Worm (Caenorhabditis elegans) whole organism, late embryonic: ENCODE results near the gene F25E2.3.

ENCODE experiments used
- C08G9.2 ChIP-seq: sonication (generic microtip); optimal IDR thresholded peaks from 2 replicates; lab custom pipeline; 2016; ENCODE audit warnings: mild to moderate bottlenecking, missing genetic modification characterization, moderate library complexity, missing compliant biosample characterization
- C38D4.7 ChIP-seq: fragments of 200-800 bp; sonication (Bioruptor generic); optimal IDR thresholded peaks from 2 replicates; lab custom pipeline; 2018; ENCODE audit warnings: mild to moderate bottlenecking, missing genetic modification characterization, moderate library complexity, missing compliant biosample characterization
- F13H6.1 ChIP-seq: sonication (generic microtip); optimal IDR thresholded peaks from 2 replicates; lab custom pipeline; 2016; ENCODE audit warnings: missing genetic modification characterization, missing compliant biosample characterization
- Y22D7AL.16 ChIP-seq: sonication (generic microtip); optimal IDR thresholded peaks from 2 replicates; lab custom pipeline; 2016; ENCODE audit warnings: missing genetic modification characterization, missing compliant biosample characterization
- ahr-1 ChIP-seq: sonication (generic microtip); optimal IDR thresholded peaks from 2 replicates; lab custom pipeline; 2016; ENCODE audit warnings: missing genetic modification characterization, missing compliant biosample characterization
- ama-1 ChIP-seq: fragments of 150-350 bp; optimal IDR thresholded peaks from 2 replicates; lab custom pipeline; 2014
- ceh-2 ChIP-seq: sonication (generic microtip); optimal IDR thresholded peaks from 2 replicates; lab custom pipeline; 2016; ENCODE audit warnings: missing genotype, missing genetic modification characterization, missing compliant biosample characterization
- ceh-24 ChIP-seq: sonication (generic microtip); optimal IDR thresholded peaks from 2 replicates; lab custom pipeline; 2016; ENCODE audit warnings: mild to moderate bottlenecking, missing genetic modification characterization, missing compliant biosample characterization
- ceh-31 ChIP-seq: sonication (generic microtip); optimal IDR thresholded peaks from 2 replicates; lab custom pipeline; 2016; ENCODE audit warnings: missing genetic modification characterization, missing compliant biosample characterization
- ceh-45 ChIP-seq: fragments of 200-800 bp; sonication (Bioruptor generic); IDR thresholded peaks from 2 replicates; pipeline ENCODE4 v1.3.6; 2022; ENCODE audit warnings: missing genetic modification reagents, missing genetic modification characterization, missing compliant biosample characterization
- ceh-48 ChIP-seq: sonication (generic microtip); optimal IDR thresholded peaks from 2 replicates; lab custom pipeline; 2016; ENCODE audit warnings: missing genetic modification characterization, inconsistent platforms, missing compliant biosample characterization
- ceh-6 ChIP-seq: fragments of 200-800 bp; sonication (Bioruptor generic); optimal IDR thresholded peaks from 2 replicates; lab custom pipeline; 2018; ENCODE audit warnings: mild to moderate bottlenecking, missing genetic modification characterization, missing compliant biosample characterization
- che-1 ChIP-seq: sonication (generic microtip); optimal IDR thresholded peaks from 2 replicates; lab custom pipeline; 2016; ENCODE audit warnings: mild to moderate bottlenecking, missing genetic modification characterization, missing compliant biosample characterization
- dve-1 ChIP-seq: sonication (generic microtip); optimal IDR thresholded peaks from 2 replicates; lab custom pipeline; 2017; ENCODE audit warnings: antibody characterized with exemption, mild to moderate bottlenecking, missing genetic modification characterization, missing compliant biosample characterization
- elt-2 ChIP-seq: sonication (generic microtip); optimal IDR thresholded peaks from 2 replicates; lab custom pipeline; 2016; ENCODE audit warnings: missing genetic modification reagents, missing genetic modification characterization, missing compliant biosample characterization
- elt-4 ChIP-seq: sonication (generic microtip); optimal IDR thresholded peaks from 2 replicates; lab custom pipeline; 2016; ENCODE audit warnings: missing genetic modification characterization, missing compliant biosample characterization
- ets-4 ChIP-seq: sonication (generic microtip); optimal IDR thresholded peaks from 2 replicates; lab custom pipeline; 2016; ENCODE audit warnings: missing genetic modification characterization, missing compliant biosample characterization
- eyg-1 ChIP-seq: sonication (generic microtip); optimal IDR thresholded peaks from 2 replicates; lab custom pipeline; 2016; ENCODE audit warnings: missing genotype, missing genetic modification characterization, missing compliant biosample characterization
- fax-1 ChIP-seq: sonication (generic microtip); optimal IDR thresholded peaks from 2 replicates; lab custom pipeline; 2016; ENCODE audit warnings: missing genotype, missing genetic modification characterization, missing compliant biosample characterization
- fkh-10 ChIP-seq: fragments of 150-350 bp; optimal IDR thresholded peaks from 2 replicates; lab custom pipeline; 2014; ENCODE audit warnings: missing biosample characterization, missing genetic modification reagents, missing genetic modification characterization
- fkh-6 ChIP-seq: sonication (generic microtip); optimal IDR thresholded peaks from 2 replicates; lab custom pipeline; 2016; ENCODE audit warnings: missing genetic modification characterization, missing compliant biosample characterization
- hlh-13 ChIP-seq: fragments of 200-800 bp; sonication (Bioruptor generic); optimal IDR thresholded peaks from 2 replicates; lab custom pipeline; 2018; ENCODE audit warnings: mild to moderate bottlenecking, missing genetic modification characterization, missing compliant biosample characterization
- hlh-30 ChIP-seq: sonication (generic microtip); optimal IDR thresholded peaks from 2 replicates; lab custom pipeline; 2017; ENCODE audit warnings: antibody characterized with exemption, missing genetic modification characterization, missing compliant biosample characterization; ENCODE audit not compliant: insufficient read depth
- lim-6 ChIP-seq: sonication (generic microtip); optimal IDR thresholded peaks from 2 replicates; lab custom pipeline; 2016; ENCODE audit warnings: missing genetic modification characterization, missing compliant biosample characterization
- madf-2 ChIP-seq: sonication (generic microtip); optimal IDR thresholded peaks from 2 replicates; lab custom pipeline; 2017; ENCODE audit warnings: missing genetic modification characterization, missing compliant biosample characterization
- mec-3 ChIP-seq: sonication (generic microtip); optimal IDR thresholded peaks from 2 replicates; lab custom pipeline; 2016; ENCODE audit warnings: borderline replicate concordance, missing genetic modification characterization, missing compliant biosample characterization
- nhr-11 ChIP-seq: fragments of 150-350 bp; optimal IDR thresholded peaks from 2 replicates; lab custom pipeline; 2014; ENCODE audit warnings: missing biosample characterization, missing genetic modification characterization
- pat-9 ChIP-seq: fragments of 200-800 bp; sonication (Bioruptor generic); optimal IDR thresholded peaks from 2 replicates; lab custom pipeline; 2018; ENCODE audit warnings: mild to moderate bottlenecking, missing genetic modification characterization, moderate library complexity, missing compliant biosample characterization
- pax-1 ChIP-seq: fragments of 150-350 bp; optimal IDR thresholded peaks from 2 replicates; lab custom pipeline; 2014; ENCODE audit warnings: missing biosample characterization, missing genetic modification characterization
- pha-2 ChIP-seq: sonication (generic microtip); optimal IDR thresholded peaks from 2 replicates; lab custom pipeline; 2017; ENCODE audit warnings: mild to moderate bottlenecking, missing genetic modification characterization, missing compliant biosample characterization
- pha-4 ChIP-seq: fragments of 150-350 bp; optimal IDR thresholded peaks from 2 replicates; lab custom pipeline; 2018; ENCODE audit warnings: missing biosample characterization, missing genetic modification reagents, missing genetic modification characterization
- pqm-1 ChIP-seq: sonication (generic microtip); optimal IDR thresholded peaks from 2 replicates; lab custom pipeline; 2016; ENCODE audit warnings: missing genetic modification characterization, missing compliant biosample characterization
- pros-1 ChIP-seq: fragments of 150-350 bp; optimal IDR thresholded peaks from 2 replicates; lab custom pipeline; 2014; ENCODE audit warnings: missing biosample characterization, missing genetic modification reagents, missing genetic modification characterization
- ref-2 ChIP-seq: sonication (generic microtip); optimal IDR thresholded peaks from 2 replicates; lab custom pipeline; 2016; ENCODE audit warnings: missing genetic modification characterization, missing compliant biosample characterization
- rnt-1 ChIP-seq: sonication (generic microtip); optimal IDR thresholded peaks from 2 replicates; lab custom pipeline; 2016; ENCODE audit warnings: missing genetic modification characterization, missing compliant biosample characterization
- sdc-2 ChIP-seq: sonication (generic microtip); optimal IDR thresholded peaks from 2 replicates; lab custom pipeline; 2016; ENCODE audit warnings: missing genotype, missing genetic modification characterization, missing compliant biosample characterization
- sox-2 ChIP-seq: fragments of 200-800 bp; sonication (Bioruptor generic); IDR thresholded peaks from 2 replicates; pipeline ENCODE4 v1.3.6; 2022; ENCODE audit warnings: missing genetic modification reagents, missing genetic modification characterization, missing compliant biosample characterization
- sox-4 ChIP-seq: sonication (generic microtip); optimal IDR thresholded peaks from 2 replicates; lab custom pipeline; 2017; ENCODE audit warnings: mild to moderate bottlenecking, missing genetic modification characterization, inconsistent platforms, missing compliant biosample characterization
- syd-9 ChIP-seq: sonication (generic microtip); optimal IDR thresholded peaks from 2 replicates; lab custom pipeline; 2016; ENCODE audit warnings: mild to moderate bottlenecking, missing genetic modification characterization, moderate library complexity, missing compliant biosample characterization
- tbx-7 ChIP-seq: sonication (generic microtip); optimal IDR thresholded peaks from 2 replicates; lab custom pipeline; 2016; ENCODE audit warnings: missing genotype, missing genetic modification characterization, missing compliant biosample characterization
- ttx-3 ChIP-seq: sonication (generic microtip); optimal IDR thresholded peaks from 2 replicates; lab custom pipeline; 2016; ENCODE audit warnings: missing genetic modification reagents, missing genetic modification characterization, missing compliant biosample characterization
- unc-3 ChIP-seq, 2 experiments: fragments of 200-800 bp in 1 of 2; sonication (Bioruptor generic) in 1 of 2; sonication (generic microtip) in 1 of 2; conservative IDR thresholded peaks in 1 of 2; optimal IDR thresholded peaks in 1 of 2; 2 replicates each; pipeline versions ENCODE4 v1.3.6 to Lab custom; 2016 to 2022; ENCODE audit warnings: missing compliant biosample characterization in 2 of 2, missing genetic modification characterization in 2 of 2, missing genetic modification reagents in 1 of 2
- unc-55 ChIP-seq: sonication (generic microtip); optimal IDR thresholded peaks from 2 replicates; lab custom pipeline; 2017; ENCODE audit warnings: missing biosample characterization, missing genetic modification reagents, missing genetic modification characterization
- zip-5 ChIP-seq: sonication (generic microtip); optimal IDR thresholded peaks from 2 replicates; lab custom pipeline; 2016; ENCODE audit warnings: missing genetic modification characterization, missing compliant biosample characterization
- ztf-16 ChIP-seq: sonication (generic microtip); optimal IDR thresholded peaks from 2 replicates; lab custom pipeline; 2017; ENCODE audit warnings: missing genetic modification characterization, missing compliant biosample characterization

F25E2.3 gene

ce11 chrX:806515-806914 is 6.4 kb downstream of the F25E2.3 start (continued):
- TF ChIP-seq fax-1 (tag; lab: Kevin White, UChicago) (peak; percentile 36), ref-2 (tag; lab: Kevin White, UChicago) (peak; percentile 96), hlh-13 (GFP tag; lab: Kevin White, UChicago) (peak; percentile 37), dve-1 (tag; lab: Kevin White, UChicago) (peak; percentile 96), mec-3 (tag; lab: Kevin White, UChicago) (no peak), unc-55 (GFP tag; lab: Kevin White, UChicago) (peak; percentile 55), syd-9 (tag; lab: Kevin White, UChicago) (peak; percentile 80), ama-1 (lab: Kevin White, UChicago) (no peak), pros-1 (tag; lab: Kevin White, UChicago) (peak; percentile 80), ceh-24 (tag; lab: Kevin White, UChicago) (no peak), ztf-16 (peak; percentile 86), nhr-11 (tag; lab: Kevin White, UChicago) (no peak), unc-3 (GFP tag; conservative IDR thresholded peaks at IDR 0.05; lab: Robert Waterston, UW) (peak; percentile 66), unc-3 (tag; optimal IDR thresholded peaks at IDR 0.05; lab: Kevin White, UChicago) (peak; percentile 74), fkh-10 (GFP tag; lab: Kevin White, UChicago) (peak; percentile 26), ceh-31 (tag; lab: Kevin White, UChicago) (peak; percentile 96), F13H6.1 (tag; lab: Kevin White, UChicago) (peak; percentile 47), pha-4 (no peak), pax-1 (tag; lab: Kevin White, UChicago) (peak; percentile 96), C08G9.2 (peak; percentile 57), tbx-7 (tag; lab: Kevin White, UChicago) (peak; percentile 54), ceh-6 (GFP tag; lab: Kevin White, UChicago) (peak; percentile 40), rnt-1 (tag; lab: Kevin White, UChicago) (peak; percentile 95), ets-4 (peak; percentile 66), ceh-2 (tag; lab: Kevin White, UChicago) (peak; percentile 91), sdc-2 (tag; lab: Kevin White, UChicago) (peak; percentile 100), elt-4 (no peak), pha-2 (tag; lab: Kevin White, UChicago) (peak; percentile 64), ttx-3 (peak; percentile 67), eyg-1 (tag; lab: Kevin White, UChicago) (peak; percentile 75), Y22D7AL.16 (no peak), ceh-48 (tag; lab: Kevin White, UChicago) (peak; percentile 75), che-1 (tag; lab: Kevin White, UChicago) (no peak), pat-9 (tag; lab: Kevin White, UChicago) (peak; percentile 38), sox-4 (tag; lab: Kevin White, UChicago) (peak; percentile 49), ahr-1 (tag; lab: Kevin White, UChicago) (peak; percentile 68), madf-2 (tag; lab: Kevin White, UChicago) (peak; percentile 46), sox-2 (GFP tag; lab: Robert Waterston, UW) (peak; percentile 74), ceh-45 (peak; percentile 74; the same call in 1 of the 2 replicates), elt-2 (tag; lab: Kevin White, UChicago) (peak; percentile 87), C38D4.7 (no peak), lim-6 (tag; lab: Kevin White, UChicago) (no peak), hlh-30 (tag; lab: Kevin White, UChicago) (peak; percentile 72), pqm-1 (peak; percentile 79), zip-5 (peak; percentile 34), fkh-6 (peak; percentile 18)
- TF ChIP-seq, all 69 proteins: peak for 52
